Worm (Caenorhabditis elegans): ENCODE data around the gene ZK742.4.
A peak's percentile ranks its signal among the peaks of the same experiment; 100 is the strongest.

ZK742.4 gene

ce11 chrV:7855382-7855994 is 43.9 kb upstream of the ZK742.4 start, which contains the start of gene C37C3.2 (continued):
- TF ChIP-seq ces-1 (GFP tag; optimal IDR thresholded peaks at IDR 0.05) (no peak), nhr-25 (tag; optimal IDR thresholded peaks at IDR 0.05; ENCODE audit: borderline replicate concordance, insufficient read depth) (no peak), ceh-28 (tag; optimal IDR thresholded peaks at IDR 0.05) (no peak), nhr-6 (tag; optimal IDR thresholded peaks at IDR 0.05) (no peak), Y48G9A.11 (GFP tag; IDR thresholded peaks at IDR 0.05) (no peak), rbr-2 (tag; optimal IDR thresholded peaks at IDR 0.05) (no peak), F26F4.8 (GFP tag; conservative IDR thresholded peaks at IDR 0.05) (no peak), F37D6.2 (tag; optimal IDR thresholded peaks at IDR 0.05) (no peak), ztf-7 (tag; optimal IDR thresholded peaks at IDR 0.05) (no peak), nhr-77 (tag; optimal IDR thresholded peaks at IDR 0.05) (peak; percentile 51), lin-39 (tag; optimal IDR thresholded peaks at IDR 0.05) (no peak), saeg-2 (GFP tag; IDR thresholded peaks at IDR 0.05) (no peak), dpl-1 (GFP tag; optimal IDR thresholded peaks at IDR 0.05) (no peak), ZK337.2 (GFP tag; IDR thresholded peaks at IDR 0.05) (no peak), jun-1 (tag; optimal IDR thresholded peaks at IDR 0.05) (no peak), php-3 (GFP tag; IDR thresholded peaks at IDR 0.05) (no peak), ceh-32 (tag; optimal IDR thresholded peaks at IDR 0.05; ENCODE audit: poor library complexity) (no peak), lim-7 (GFP tag; IDR thresholded peaks at IDR 0.05) (no peak), zip-2 (tag; optimal IDR thresholded peaks at IDR 0.05) (no peak), F44E2.7 (GFP tag; IDR thresholded peaks at IDR 0.05) (0 out of 2 replicates have a peak, but pooled peaks have one; percentile 54), daf-12 (tag; optimal IDR thresholded peaks at IDR 0.05) (no peak), daf-8 (GFP tag; IDR thresholded peaks at IDR 0.05) (no peak), lin-38 (GFP tag; IDR thresholded peaks at IDR 0.05) (peak; percentile 3; the same call in 1 of the 2 replicates), spr-1 (tag; optimal IDR thresholded peaks at IDR 0.05) (peak; percentile 2), fos-1 (tag; optimal IDR thresholded peaks at IDR 0.05) (no peak), hlh-30 (tag; optimal IDR thresholded peaks at IDR 0.05; ENCODE audit: insufficient read depth) (peak; percentile 8), ZK546.5 (tag; optimal IDR thresholded peaks at IDR 0.05) (no peak)

- TF ChIP-seq R02D3.7 (tag; optimal IDR thresholded peaks at IDR 0.05), result no peak
- TF ChIP-seq hlh-11 (tag; optimal IDR thresholded peaks at IDR 0.05), result peak; percentile 88
- TF ChIP-seq F26F4.8 (GFP tag; conservative IDR thresholded peaks at IDR 0.05), result no peak
- peak; percentile 56 for TF ChIP-seq nhr-48 (tag; optimal IDR thresholded peaks at IDR 0.05)
- TF ChIP-seq F44E2.7 (GFP tag; IDR thresholded peaks at IDR 0.05), result no peak
- 0 out of 2 replicates have a peak, but pooled peaks have one; percentile 30 for TF ChIP-seq dmd-9 (GFP tag; IDR thresholded peaks at IDR 0.05)
- peak; percentile 58 for TF ChIP-seq lin-38 (GFP tag; IDR thresholded peaks at IDR 0.05)
- peak; percentile 70 for TF ChIP-seq rbr-2 (tag; optimal IDR thresholded peaks at IDR 0.05)
- peak; percentile 26 for TF ChIP-seq pqm-1 (tag; optimal IDR thresholded peaks at IDR 0.05)
- no peak for TF ChIP-seq saeg-2 (GFP tag; IDR thresholded peaks at IDR 0.05)
- peak; percentile 64 for TF ChIP-seq ztf-7 (tag; optimal IDR thresholded peaks at IDR 0.05)
- TF ChIP-seq ceh-20 (GFP tag; IDR thresholded peaks at IDR 0.05), result peak; percentile 55
- TF ChIP-seq nhr-42 (GFP tag; IDR thresholded peaks at IDR 0.05), result peak; percentile 35; the same call in 1 of the 2 replicates
- TF ChIP-seq tra-1 (GFP tag; IDR thresholded peaks at IDR 0.05), result no peak; the same call in 1 of the 2 replicates
- TF ChIP-seq nhr-25 (tag; optimal IDR thresholded peaks at IDR 0.05; ENCODE audit: borderline replicate concordance, insufficient read depth), result peak; percentile 37
- TF ChIP-seq nhr-6 (tag; optimal IDR thresholded peaks at IDR 0.05), result peak; percentile 60
- peak; percentile 63 to 78 for TF ChIP-seq mdl-1 (tag; optimal IDR thresholded peaks at IDR 0.05)
- peak; percentile 88 for TF ChIP-seq dve-1 (tag; optimal IDR thresholded peaks at IDR 0.05; ENCODE audit: insufficient read depth)
- TF ChIP-seq T26A8.4 (GFP tag; IDR thresholded peaks at IDR 0.05), result peak; percentile 68
- peak; percentile 77 for TF ChIP-seq nhr-11 (tag; optimal IDR thresholded peaks at IDR 0.05)
- TF ChIP-seq arid-1 (GFP tag; conservative IDR thresholded peaks at IDR 0.05), result 0 out of 2 replicates have a peak, but pooled peaks have one; percentile 22
- 0 out of 2 replicates have a peak, but pooled peaks have one; percentile 63 for TF ChIP-seq D1046.2 (GFP tag; IDR thresholded peaks at IDR 0.05)
- TF ChIP-seq spr-1 (tag; optimal IDR thresholded peaks at IDR 0.05), result peak; percentile 2
- peak; percentile 84 for TF ChIP-seq dmd-6 (GFP tag; IDR thresholded peaks at IDR 0.05)
- TF ChIP-seq zfp-3 (GFP tag; conservative IDR thresholded peaks at IDR 0.05), result no peak
- peak; percentile 84 for TF ChIP-seq mxl-3 (GFP tag; optimal IDR thresholded peaks at IDR 0.05)
- no peak for TF ChIP-seq daf-16 (GFP tag; optimal IDR thresholded peaks at IDR 0.05)
- peak; percentile 77 for TF ChIP-seq daf-16 (tag; optimal IDR thresholded peaks at IDR 0.05)
- TF ChIP-seq aha-1 (tag), result peak; percentile 97
- peak; percentile 23 for TF ChIP-seq fkh-10 (GFP tag; optimal IDR thresholded peaks at IDR 0.05)
- TF ChIP-seq T20F7.1 (GFP tag; optimal IDR thresholded peaks at IDR 0.05), result peak; percentile 53
Observed at ce11 chrV:7854603-7855002, 43.0 kb upstream of the ZK742.4 start, which contains the start of the genes C37C3.9 and C37C3.18. Gene C37C3.9, minus strand, starts transcription at chrV:7854700. Gene C37C3.18, plus strand, starts transcription at chrV:7854993.
